Fruit fly (Drosophila melanogaster) whole organism, embryonic: Measurements from ENCODE around the gene Reck.

ENCODE experiments used
- C15 ChIP-seq: fragments of 200-800 bp; sonication (Bioruptor generic); IDR thresholded peaks from 3 replicates; pipeline ENCODE4 v1.3.6; 2022; ENCODE audit warnings: missing biosample characterization, missing genetic modification characterization
- CG10209 ChIP-seq: fragments of 200-800 bp; sonication (Bioruptor generic); optimal IDR thresholded peaks from 3 replicates; lab custom pipeline; 2017; ENCODE audit warnings: missing biosample characterization, mild to moderate bottlenecking, missing genetic modification characterization, missing genetic modification reagents
- CG10979 ChIP-seq: fragments of 200-800 bp; sonication (Bioruptor generic); optimal IDR thresholded peaks from 2 replicates; lab custom pipeline; 2018; ENCODE audit warnings: missing biosample characterization, mild to moderate bottlenecking, missing genetic modification characterization, moderate library complexity
- CG11696 ChIP-seq: fragments of 200-800 bp; sonication (Bioruptor generic); IDR thresholded peaks from 2 replicates; pipeline ENCODE4 v1.3.6; 2022; ENCODE audit warnings: missing biosample characterization, missing genetic modification characterization
- CG1233 ChIP-seq: fragments of 200-800 bp; sonication (Bioruptor generic); optimal IDR thresholded peaks from 4 replicates; lab custom pipeline; 2018; ENCODE audit warnings: missing biosample characterization, mild to moderate bottlenecking, missing genetic modification characterization
- CG14050 ChIP-seq: fragments of 200-800 bp; sonication (Bioruptor generic); IDR thresholded peaks from 3 replicates; pipeline ENCODE4 v1.3.6; 2022; ENCODE audit warnings: missing biosample characterization, missing genetic modification characterization
- CG15269 ChIP-seq: fragments of 200-800 bp; sonication (Bioruptor generic); optimal IDR thresholded peaks from 2 replicates; lab custom pipeline; 2018; ENCODE audit warnings: missing biosample characterization, mild to moderate bottlenecking, missing genetic modification characterization, moderate library complexity
- CG16863 ChIP-seq: fragments of 200-800 bp; sonication (Bioruptor generic); optimal IDR thresholded peaks from 3 replicates; lab custom pipeline; 2016; ENCODE audit warnings: missing biosample characterization, missing genetic modification characterization
- CG17568 ChIP-seq: fragments of 200-800 bp; sonication (Bioruptor generic); optimal IDR thresholded peaks from 2 replicates; lab custom pipeline; 2018; ENCODE audit warnings: missing biosample characterization, mild to moderate bottlenecking, missing genetic modification characterization, moderate library complexity
- CG18262 ChIP-seq: fragments of 200-800 bp; optimal IDR thresholded peaks from 3 replicates; lab custom pipeline; 2019; ENCODE audit warnings: missing biosample characterization, mild to moderate bottlenecking, missing genetic modification characterization, moderate library complexity
- CG18764 ChIP-seq: fragments of 200-800 bp; sonication (Bioruptor generic); optimal IDR thresholded peaks from 3 replicates; lab custom pipeline; 2016; ENCODE audit warnings: missing biosample characterization, missing genetic modification characterization
- CG2712 ChIP-seq: fragments of 200-800 bp; optimal IDR thresholded peaks from 3 replicates; lab custom pipeline; 2019; ENCODE audit warnings: missing biosample characterization, mild to moderate bottlenecking, missing genetic modification characterization, moderate library complexity
- CG30431 ChIP-seq: fragments of 200-800 bp; sonication (Bioruptor generic); optimal IDR thresholded peaks from 2 replicates; lab custom pipeline; 2017; ENCODE audit warnings: missing biosample characterization, missing genetic modification characterization
- CG3163 ChIP-seq: fragments of 200-800 bp; sonication (Bioruptor generic); optimal IDR thresholded peaks from 3 replicates; lab custom pipeline; 2016; ENCODE audit warnings: missing biosample characterization, missing genetic modification characterization
- CG34376 ChIP-seq: fragments of 200-800 bp; sonication (Bioruptor generic); optimal IDR thresholded peaks from 2 replicates; lab custom pipeline; 2018; ENCODE audit warnings: missing biosample characterization, mild to moderate bottlenecking, missing genetic modification characterization
- CG4282 ChIP-seq: fragments of 200-800 bp; sonication (Bioruptor generic); optimal IDR thresholded peaks from 2 replicates; lab custom pipeline; 2016; ENCODE audit warnings: missing biosample characterization, missing genetic modification characterization
- CG4404 ChIP-seq: fragments of 200-800 bp; sonication (Bioruptor generic); IDR thresholded peaks from 2 replicates; pipeline ENCODE4 v1.3.6; 2022; ENCODE audit warnings: missing biosample characterization, missing genetic modification characterization
- CG6175 ChIP-seq: fragments of 200-800 bp; sonication (Bioruptor generic); IDR thresholded peaks from 3 replicates; pipeline ENCODE4 v1.3.6; 2022; ENCODE audit warnings: missing biosample characterization, missing genetic modification characterization
- CG7556 ChIP-seq: fragments of 200-800 bp; sonication (Bioruptor generic); optimal IDR thresholded peaks from 2 replicates; lab custom pipeline; 2017; ENCODE audit warnings: missing biosample characterization, mild to moderate bottlenecking, missing genetic modification characterization
- CG7839 ChIP-seq: fragments of 200-800 bp; sonication (Bioruptor generic); optimal IDR thresholded peaks from 3 replicates; lab custom pipeline; 2018; ENCODE audit warnings: missing biosample characterization, mild to moderate bottlenecking, missing genetic modification characterization, moderate library complexity
- CG7928 ChIP-seq: fragments of 200-800 bp; sonication (Bioruptor generic); optimal IDR thresholded peaks from 2 replicates; lab custom pipeline; 2017; ENCODE audit warnings: missing biosample characterization, mild to moderate bottlenecking, missing genetic modification characterization
- CG7963 ChIP-seq: fragments of 200-800 bp; sonication (Bioruptor generic); IDR thresholded peaks from 3 replicates; pipeline ENCODE4 v1.3.6; 2022; ENCODE audit warnings: missing biosample characterization, missing genetic modification characterization; ENCODE audit not compliant: partially characterized antibody
- CG8359 ChIP-seq: fragments of 200-800 bp; sonication (Bioruptor generic); optimal IDR thresholded peaks from 2 replicates; lab custom pipeline; 2017; ENCODE audit warnings: missing biosample characterization, mild to moderate bottlenecking, missing genetic modification characterization, borderline replicate concordance
- CG8765 ChIP-seq: fragments of 200-800 bp; sonication (Bioruptor generic); IDR thresholded peaks from 2 replicates; pipeline ENCODE4 v1.3.6; 2022; ENCODE audit warnings: missing biosample characterization, missing genetic modification characterization
- CG9876 ChIP-seq: fragments of 200-800 bp; sonication (Bioruptor generic); optimal IDR thresholded peaks from 2 replicates; lab custom pipeline; 2016; ENCODE audit warnings: missing biosample characterization, missing genetic modification characterization
- D19A ChIP-seq: fragments of 200-800 bp; optimal IDR thresholded peaks from 3 replicates; lab custom pipeline; 2019; ENCODE audit warnings: missing biosample characterization, mild to moderate bottlenecking, missing genetic modification characterization, moderate library complexity
- Drgx ChIP-seq: fragments of 200-800 bp; sonication (Bioruptor generic); IDR thresholded peaks from 2 replicates; pipeline ENCODE4 v1.3.6; 2022; ENCODE audit warnings: missing biosample characterization, missing genetic modification characterization
- HLH54F ChIP-seq: fragments of 200-800 bp; sonication (Bioruptor generic); optimal IDR thresholded peaks from 3 replicates; lab custom pipeline; 2016; ENCODE audit warnings: missing biosample characterization, missing genetic modification characterization
- Hr78 ChIP-seq, 2 experiments: fragments of 200-800 bp in 1 of 2; fragments of >200 bp in 1 of 2; sonication (Bioruptor generic) in 1 of 2; optimal IDR thresholded peaks; 2 replicates each; lab custom pipeline; 2017 to 2019; ENCODE audit warnings: missing biosample characterization in 2 of 2, missing genetic modification characterization in 2 of 2, mild to moderate bottlenecking in 1 of 2, moderate library complexity in 1 of 2
- Med ChIP-seq: fragments of 200-800 bp; sonication (Bioruptor generic); peaks from one replicate; lab custom pipeline; 2016; ENCODE audit warnings: missing biosample characterization, missing genetic modification characterization, mild to moderate bottlenecking, inconsistent platforms, moderate library complexity
- Ptx1 ChIP-seq: fragments of 200-800 bp; sonication (Bioruptor generic); IDR thresholded peaks from 2 replicates; pipeline ENCODE4 v1.3.6; 2022; ENCODE audit warnings: missing biosample characterization, missing genetic modification characterization
- TFAM ChIP-seq: fragments of 200-800 bp; sonication (Bioruptor generic); optimal IDR thresholded peaks from 2 replicates; lab custom pipeline; 2017; ENCODE audit warnings: missing biosample characterization, missing genetic modification characterization, inconsistent platforms
- Trl ChIP-seq, 3 experiments: fragments of >200 bp in 2 of 3; fragments of 200-800 bp in 1 of 3; sonication (Bioruptor generic) in 1 of 3; optimal IDR thresholded peaks; 2 replicates in 1 of 3; 3 replicates in 2 of 3; lab custom pipeline; 2016 to 2017; ENCODE audit warnings: missing biosample characterization in 1 of 3, missing genetic modification characterization in 1 of 3
- ase ChIP-seq: fragments of 200-800 bp; sonication (Bioruptor generic); IDR thresholded peaks from 3 replicates; pipeline ENCODE4 v1.3.6; 2022; ENCODE audit warnings: missing biosample characterization, missing genetic modification characterization
- bsh ChIP-seq, 2 experiments: fragments of 200-800 bp; sonication (Bioruptor generic); optimal IDR thresholded peaks; 2 replicates each; lab custom pipeline; 2017 to 2018; ENCODE audit warnings: mild to moderate bottlenecking in 2 of 2, missing biosample characterization in 2 of 2, missing genetic modification characterization in 2 of 2, moderate library complexity in 1 of 2
- cg ChIP-seq: fragments of 200-800 bp; sonication (Bioruptor generic); optimal IDR thresholded peaks from 3 replicates; lab custom pipeline; 2019; ENCODE audit warnings: missing biosample characterization, mild to moderate bottlenecking, missing genetic modification characterization, moderate library complexity
- exex ChIP-seq: fragments of 200-800 bp; sonication (Bioruptor generic); optimal IDR thresholded peaks from 4 replicates; lab custom pipeline; 2018; ENCODE audit warnings: missing biosample characterization, mild to moderate bottlenecking, missing genetic modification characterization, moderate library complexity
- fd102C ChIP-seq: fragments of 200-800 bp; sonication (Bioruptor generic); optimal IDR thresholded peaks from 2 replicates; lab custom pipeline; 2018; ENCODE audit warnings: missing biosample characterization, mild to moderate bottlenecking, missing genetic modification characterization, moderate library complexity
- kah ChIP-seq: fragments of 200-800 bp; sonication (Bioruptor generic); optimal IDR thresholded peaks from 2 replicates; lab custom pipeline; 2018; ENCODE audit warnings: missing biosample characterization, mild to moderate bottlenecking, missing genetic modification characterization
- lilli ChIP-seq: fragments of 200-800 bp; sonication (Bioruptor generic); optimal IDR thresholded peaks from 3 replicates; lab custom pipeline; 2016; ENCODE audit warnings: missing biosample characterization, missing genetic modification characterization
- lola ChIP-seq, 3 experiments: fragments of >200 bp in 2 of 3; fragments of 200-800 bp in 1 of 3; sonication (Bioruptor generic) in 1 of 3; optimal IDR thresholded peaks; 2 replicates each; lab custom pipeline; 2017 to 2019; ENCODE audit warnings: missing biosample characterization in 3 of 3, missing genetic modification characterization in 3 of 3, mild to moderate bottlenecking in 1 of 3, moderate library complexity in 1 of 3
- org-1 ChIP-seq: fragments of 200-800 bp; sonication (Bioruptor generic); optimal IDR thresholded peaks from 2 replicates; lab custom pipeline; 2017; ENCODE audit warnings: missing biosample characterization, missing genetic modification characterization
- pan ChIP-seq, 4 experiments: fragments of >200 bp in 3 of 4; fragments of 200-800 bp in 1 of 4; sonication (Bioruptor generic) in 1 of 4; optimal IDR thresholded peaks in 3 of 4; IDR thresholded peaks in 1 of 4; 2 replicates each; pipeline versions ENCODE4 v1.3.6 to Lab custom; 2017 to 2022; ENCODE audit warnings: missing biosample characterization in 2 of 4, missing genetic modification characterization in 2 of 4, mixed read lengths in 1 of 4
- scrt ChIP-seq: fragments of 200-800 bp; sonication (Bioruptor generic); optimal IDR thresholded peaks from 2 replicates; lab custom pipeline; 2018; ENCODE audit warnings: missing biosample characterization, mild to moderate bottlenecking, missing genetic modification characterization, moderate library complexity
- sens ChIP-seq: fragments of 200-800 bp; sonication (Bioruptor generic); peaks from one replicate; lab custom pipeline; 2016; ENCODE audit warnings: missing biosample characterization, missing genetic modification characterization
- slou ChIP-seq: fragments of 200-800 bp; sonication (Bioruptor generic); optimal IDR thresholded peaks from 3 replicates; lab custom pipeline; 2016; ENCODE audit warnings: missing biosample characterization, missing genetic modification characterization
- zen2 ChIP-seq: fragments of 200-800 bp; sonication (Bioruptor generic); IDR thresholded peaks from 3 replicates; pipeline ENCODE4 v1.3.6; 2022; ENCODE audit warnings: missing biosample characterization, missing genetic modification characterization; ENCODE audit not compliant: partially characterized antibody

Reck gene

dm6 chr3L:14986340-14986916 is 27.4 kb downstream of the Reck start (continued):
- TF ChIP-seq CG4404 (GFP tag; lab: Robert Waterston, UW), result no peak
- no peak for TF ChIP-seq HLH54F
- TF ChIP-seq TFAM (GFP tag; lab: Kevin White, UChicago), result no peak
- TF ChIP-seq Med, result peak; percentile 2
- TF ChIP-seq CG7556, result no peak
- TF ChIP-seq ase (GFP tag; lab: Robert Waterston, UW), result no peak
- peak; percentile 92 for TF ChIP-seq exex (tag; lab: Kevin White, UChicago)
- TF ChIP-seq CG7928 (GFP tag; lab: Kevin White, UChicago), result no peak
- no peak for TF ChIP-seq scrt (GFP tag; lab: Kevin White, UChicago)
- TF ChIP-seq CG18262 (tag; lab: Kevin White, UChicago), result peak; percentile 16
- TF ChIP-seq CG8359, result no peak
- TF ChIP-seq CG6175 (GFP tag; lab: Robert Waterston, UW), result no peak
- TF ChIP-seq CG34376, result no peak
- no peak for TF ChIP-seq CG9876 (GFP tag; lab: Kevin White, UChicago)

- TF ChIP-seq lola (GFP tag; optimal IDR thresholded peaks at IDR 0.05; lab: Kevin White, UChicago), result peak in 1 of 3 experiments; percentile 3
- TF ChIP-seq CG11696, result peak; percentile 46; the same call in 1 of the 2 replicates
- no peak for TF ChIP-seq fd102C (GFP tag; lab: Kevin White, UChicago)
- peak; percentile 14 for TF ChIP-seq CG10979 (tag; lab: Kevin White, UChicago)
- TF ChIP-seq pan (optimal IDR thresholded peaks at IDR 0.05; lab: Kevin White, UChicago), result no peak
- no peak for TF ChIP-seq pan (GFP tag; optimal IDR thresholded peaks at IDR 0.05 in 1 of 2, IDR thresholded peaks at IDR 0.05 in 1 of 2)
- no peak for TF ChIP-seq CG1233 (GFP tag; lab: Kevin White, UChicago)
- peak; percentile 92 for TF ChIP-seq Drgx (GFP tag; lab: Robert Waterston, UW)
- no peak for TF ChIP-seq lilli (GFP tag; lab: Kevin White, UChicago)
- TF ChIP-seq CG17568 (GFP tag; lab: Kevin White, UChicago), result no peak
- TF ChIP-seq CG30431 (GFP tag; lab: Kevin White, UChicago), result no peak
- TF ChIP-seq zen2, result no peak
- TF ChIP-seq CG16863 (GFP tag; lab: Kevin White, UChicago), result no peak
- TF ChIP-seq bsh (GFP tag; optimal IDR thresholded peaks at IDR 0.05; lab: Kevin White, UChicago), result peak; percentile 42 to 60
- TF ChIP-seq cg (GFP tag; lab: Kevin White, UChicago), result peak; percentile 16
- TF ChIP-seq CG7839 (tag; lab: Kevin White, UChicago), result no peak
- no peak for TF ChIP-seq CG18764 (GFP tag; lab: Kevin White, UChicago)
- peak in 1 of 2 experiments; percentile 24 for TF ChIP-seq Trl (optimal IDR thresholded peaks at IDR 0.05; lab: Kevin White, UChicago)
- TF ChIP-seq Trl (GFP tag; optimal IDR thresholded peaks at IDR 0.05; lab: Kevin White, UChicago), result no peak
- TF ChIP-seq Ptx1 (GFP tag; lab: Robert Waterston, UW), result no peak
- TF ChIP-seq CG14050, result no peak
- no peak for TF ChIP-seq CG10209 (GFP tag; lab: Kevin White, UChicago)
- no peak for TF ChIP-seq slou (GFP tag; lab: Kevin White, UChicago)
- TF ChIP-seq Med, result peak; percentile 27
- TF ChIP-seq Hr78 (GFP tag; optimal IDR thresholded peaks at IDR 0.05; lab: Kevin White, UChicago), result peak in 1 of 2 experiments; percentile 14
- TF ChIP-seq CG4282 (GFP tag; lab: Kevin White, UChicago), result no peak
- peak; percentile 13 for TF ChIP-seq CG2712 (tag; lab: Kevin White, UChicago)
- TF ChIP-seq CG3163 (GFP tag; lab: Kevin White, UChicago), result peak; percentile 19
- TF ChIP-seq CG7963 (GFP tag; lab: Robert Waterston, UW), result no peak
- no peak for TF ChIP-seq C15 (GFP tag; lab: Robert Waterston, UW)
- TF ChIP-seq kah (GFP tag; lab: Kevin White, UChicago), result peak; percentile 25
- peak; percentile 29 for TF ChIP-seq D19A (tag; lab: Kevin White, UChicago)
- TF ChIP-seq CG8765 (GFP tag; lab: Robert Waterston, UW), result no peak
- no peak for TF ChIP-seq org-1
- peak; percentile 25 for TF ChIP-seq CG18262 (tag; lab: Kevin White, UChicago)
- TF ChIP-seq CG15269 (tag; lab: Kevin White, UChicago), result no peak
- peak; percentile 56 for TF ChIP-seq sens (GFP tag; lab: Kevin White, UChicago)
Observed at dm6 chr3L:14984521-14985150, 29.2 kb downstream of the Reck start, which contains the start of gene mnd. mnd (plus strand) TSS chr3L:14985100.
